Worm (Caenorhabditis elegans) whole organism, L3 larva: ENCODE results near the gene plp-2.

Experiments used
- ZK546.5 ChIP-seq: sonication (generic microtip); optimal IDR thresholded peaks from 2 replicates; lab custom pipeline; 2017; ENCODE audit warnings: missing biosample characterization, missing genetic modification characterization
- aly-2 ChIP-seq: fragments of 150-350 bp; optimal IDR thresholded peaks from 2 replicates; lab custom pipeline; 2014; ENCODE audit warnings: missing biosample characterization, missing genetic modification characterization
- ama-1 ChIP-seq: fragments of 150-350 bp; optimal IDR thresholded peaks from 2 replicates; lab custom pipeline; 2018
- ceh-16 ChIP-seq: sonication (generic microtip); optimal IDR thresholded peaks from 2 replicates; lab custom pipeline; 2017; ENCODE audit warnings: missing biosample characterization, missing genetic modification characterization
- ceh-28 ChIP-seq: fragments of 150-350 bp; optimal IDR thresholded peaks from 2 replicates; lab custom pipeline; 2014; ENCODE audit warnings: missing biosample characterization, missing genetic modification reagents, missing genetic modification characterization
- daf-12 ChIP-seq: fragments of 150-350 bp; optimal IDR thresholded peaks from 2 replicates; lab custom pipeline; 2014; ENCODE audit warnings: missing biosample characterization, missing genetic modification reagents, missing genetic modification characterization
- egl-5 ChIP-seq: fragments of 150-350 bp; optimal IDR thresholded peaks from 2 replicates; lab custom pipeline; 2017; ENCODE audit warnings: missing biosample characterization, missing genetic modification reagents, missing genetic modification characterization, inconsistent platforms
- elt-2 ChIP-seq: sonication (generic microtip); optimal IDR thresholded peaks from 2 replicates; lab custom pipeline; 2016; ENCODE audit warnings: missing genetic modification reagents, mild to moderate bottlenecking, missing genetic modification characterization, missing compliant biosample characterization
- fkh-10 ChIP-seq: sonication (generic microtip); optimal IDR thresholded peaks from 2 replicates; lab custom pipeline; 2017; ENCODE audit warnings: missing biosample characterization, missing genetic modification reagents, missing genetic modification characterization
- fkh-2 ChIP-seq: fragments of 150-350 bp; optimal IDR thresholded peaks from 2 replicates; lab custom pipeline; 2014; ENCODE audit warnings: missing biosample characterization, missing genetic modification reagents, missing genetic modification characterization
- fos-1 ChIP-seq: fragments of 150-350 bp; optimal IDR thresholded peaks from 2 replicates; lab custom pipeline; 2014; ENCODE audit warnings: missing biosample characterization, missing genetic modification characterization
- hmg-11 ChIP-seq: sonication (generic microtip); optimal IDR thresholded peaks from 2 replicates; lab custom pipeline; 2016; ENCODE audit warnings: missing genetic modification characterization, missing compliant biosample characterization
- jun-1 ChIP-seq: fragments of 150-350 bp; optimal IDR thresholded peaks from 2 replicates; lab custom pipeline; 2014; ENCODE audit warnings: missing biosample characterization, missing genetic modification reagents, missing genetic modification characterization
- lin-15B ChIP-seq: fragments of 150-350 bp; optimal IDR thresholded peaks from 2 replicates; lab custom pipeline; 2014; ENCODE audit warnings: missing biosample characterization, missing genetic modification characterization
- lin-39 ChIP-seq: fragments of 150-350 bp; optimal IDR thresholded peaks from 2 replicates; lab custom pipeline; 2018; ENCODE audit warnings: missing biosample characterization, missing genetic modification reagents, missing genetic modification characterization
- lsy-12 ChIP-seq: sonication (generic microtip); optimal IDR thresholded peaks from 2 replicates; lab custom pipeline; 2016; ENCODE audit warnings: mild to moderate bottlenecking, missing genetic modification characterization, missing compliant biosample characterization
- mml-1 ChIP-seq: fragments of 150-350 bp; sonication (generic microtip); optimal IDR thresholded peaks from 3 replicates; lab custom pipeline; 2014; ENCODE audit warnings: missing biosample characterization, missing genetic modification characterization
- nfya-1 ChIP-seq: sonication (generic microtip); optimal IDR thresholded peaks from 2 replicates; lab custom pipeline; 2017; ENCODE audit warnings: missing genetic modification characterization, mild to moderate bottlenecking, missing compliant biosample characterization, antibody characterized with exemption, moderate library complexity; ENCODE audit not compliant: insufficient read depth
- nhr-12 ChIP-seq: fragments of 150-350 bp; optimal IDR thresholded peaks from 2 replicates; lab custom pipeline; 2014; ENCODE audit warnings: missing biosample characterization, missing genetic modification characterization
- nhr-23 ChIP-seq: fragments of 150-350 bp; optimal IDR thresholded peaks from 2 replicates; lab custom pipeline; 2014; ENCODE audit warnings: missing biosample characterization, missing genetic modification reagents, missing genetic modification characterization
- nhr-237 ChIP-seq: fragments of 150-350 bp; optimal IDR thresholded peaks from 2 replicates; lab custom pipeline; 2014; ENCODE audit warnings: missing biosample characterization, missing genetic modification characterization
- nhr-25 ChIP-seq: sonication (generic microtip); optimal IDR thresholded peaks from 2 replicates; lab custom pipeline; 2017; ENCODE audit warnings: missing biosample characterization, missing genetic modification characterization
- nhr-28 ChIP-seq: fragments of 150-350 bp; optimal IDR thresholded peaks from 2 replicates; lab custom pipeline; 2014; ENCODE audit warnings: missing biosample characterization, missing genetic modification characterization
- nhr-43 ChIP-seq: sonication (generic microtip); optimal IDR thresholded peaks from 2 replicates; lab custom pipeline; 2016; ENCODE audit warnings: mild to moderate bottlenecking, missing genetic modification characterization, missing compliant biosample characterization; ENCODE audit not compliant: poor library complexity, severe bottlenecking
- nhr-76 ChIP-seq: fragments of 150-350 bp; sonication (generic microtip); optimal IDR thresholded peaks from 5 replicates; lab custom pipeline; 2014; ENCODE audit warnings: missing biosample characterization, missing genetic modification characterization
- nhr-77 ChIP-seq: fragments of 150-350 bp; optimal IDR thresholded peaks from 2 replicates; lab custom pipeline; 2014; ENCODE audit warnings: missing biosample characterization, missing genetic modification characterization
- pha-4 ChIP-seq: fragments of 150-350 bp; optimal IDR thresholded peaks from 2 replicates; lab custom pipeline; 2014; ENCODE audit warnings: missing biosample characterization, missing genetic modification reagents, missing genetic modification characterization
- pqm-1 ChIP-seq: fragments of 150-350 bp; optimal IDR thresholded peaks from 2 replicates; lab custom pipeline; 2017; ENCODE audit warnings: missing biosample characterization, missing genetic modification characterization, inconsistent platforms
- sea-2 ChIP-seq: fragments of 150-350 bp; sonication (generic microtip); optimal IDR thresholded peaks from 4 replicates; lab custom pipeline; 2014; ENCODE audit warnings: missing biosample characterization, missing genetic modification reagents, missing genetic modification characterization
- skn-1 ChIP-seq: fragments of 150-350 bp; optimal IDR thresholded peaks from 2 replicates; lab custom pipeline; 2014; ENCODE audit warnings: missing biosample characterization, missing genetic modification characterization
- snpc-4 ChIP-seq: fragments of 150-350 bp; optimal IDR thresholded peaks from 2 replicates; lab custom pipeline; 2014; ENCODE audit warnings: missing biosample characterization, missing genetic modification characterization
- tbx-2 ChIP-seq: sonication (generic microtip); optimal IDR thresholded peaks from 2 replicates; lab custom pipeline; 2016; ENCODE audit warnings: mild to moderate bottlenecking, missing genetic modification characterization, missing compliant biosample characterization
- unc-39 ChIP-seq: sonication (generic microtip); optimal IDR thresholded peaks from 4 replicates; lab custom pipeline; 2017; ENCODE audit warnings: missing biosample characterization, missing genetic modification characterization
- zag-1 ChIP-seq: fragments of 150-350 bp; optimal IDR thresholded peaks from 2 replicates; lab custom pipeline; 2014; ENCODE audit warnings: missing biosample characterization, missing genetic modification characterization
- ztf-11 ChIP-seq: fragments of 150-350 bp; optimal IDR thresholded peaks from 2 replicates; lab custom pipeline; 2014; ENCODE audit warnings: missing biosample characterization, missing genetic modification characterization
- ztf-4 ChIP-seq: fragments of 150-350 bp; optimal IDR thresholded peaks from 2 replicates; lab custom pipeline; 2014; ENCODE audit warnings: missing biosample characterization, missing genetic modification characterization

The plp-2 gene

ce11 chrX:14999101-14999500, 16.5 kb upstream of the plp-2 start, which contains the start of gene cutl-3:
TSS of gene cutl-3 (minus strand) at chrX:14999201.
- no peak for TF ChIP-seq ama-1 (lab: Kevin White, UChicago)
- TF ChIP-seq nhr-25 (tag; lab: Kevin White, UChicago) = no peak
- TF ChIP-seq fkh-2 = no peak
- TF ChIP-seq snpc-4 = no peak
- TF ChIP-seq aly-2 (tag; lab: Kevin White, UChicago) = no peak
- no peak for TF ChIP-seq mml-1
- no peak for TF ChIP-seq egl-5
- no peak for TF ChIP-seq daf-12 (tag; lab: Kevin White, UChicago)
- no peak for TF ChIP-seq unc-39 (tag; lab: Kevin White, UChicago)
- TF ChIP-seq nfya-1 (tag; lab: Kevin White, UChicago) = no peak

DNA sequence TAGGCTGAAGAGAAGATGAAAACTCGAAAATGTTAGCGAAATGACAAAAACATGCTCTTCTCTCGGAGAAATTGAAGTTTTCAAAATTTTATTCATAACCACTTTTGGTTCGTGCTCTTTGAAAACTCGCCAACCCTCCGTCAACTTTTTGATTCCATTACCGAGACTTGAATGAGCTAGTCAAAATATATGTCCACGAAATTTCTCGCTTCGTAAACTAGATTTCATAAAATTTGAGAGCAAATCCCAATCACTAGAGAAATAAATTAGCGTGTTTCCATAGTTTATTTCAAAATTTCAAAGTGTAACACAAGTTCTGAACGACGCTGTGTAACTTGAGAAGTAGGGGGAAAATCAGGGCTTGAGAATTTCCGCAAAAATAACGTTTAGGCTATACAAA, 11.1 kb upstream of the plp-2 start:
- TF ChIP-seq skn-1 (tag; lab: Kevin White, UChicago) (no peak), zag-1 (tag; lab: Kevin White, UChicago) (no peak), lsy-12 (no peak), lin-39 (tag; lab: Kevin White, UChicago) (no peak), lin-15B (tag; lab: Kevin White, UChicago) (no peak), nhr-237 (no peak), nhr-28 (tag; lab: Kevin White, UChicago) (no peak), nhr-76 (tag; lab: Kevin White, UChicago) (no peak), aly-2 (tag; lab: Kevin White, UChicago) (no peak), ceh-16 (tag; lab: Kevin White, UChicago) (no peak), ama-1 (lab: Kevin White, UChicago) (no peak), fos-1 (tag; lab: Kevin White, UChicago) (no peak), ceh-28 (no peak)
- TF ChIP-seq, all 47 proteins: peak for 0

DNA sequence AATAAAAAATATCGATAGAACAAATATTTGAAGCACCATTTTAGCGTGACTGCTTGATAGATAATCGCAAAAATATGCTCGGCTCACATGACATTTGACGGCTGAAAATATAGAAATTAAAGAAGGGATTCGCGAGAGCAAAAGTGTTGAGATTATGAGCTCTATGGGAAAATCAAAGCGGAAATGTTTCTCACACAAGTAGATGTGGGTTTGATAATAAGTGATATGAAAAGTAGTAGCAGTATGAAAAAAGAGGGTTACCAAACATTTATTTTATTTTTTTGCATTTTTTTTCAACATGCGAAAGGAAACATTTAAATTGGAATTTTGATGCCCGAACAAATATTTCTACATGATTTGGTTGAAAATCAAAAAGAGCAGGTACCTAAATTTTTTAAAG, 8.7 kb upstream of the plp-2 start, which contains the start of gene iglr-1:
iglr-1 (minus strand) TSS at position 101 of the 400 bp plus-strand sequence.
- TF ChIP-seq ceh-28 (no peak), nhr-76 (tag; lab: Kevin White, UChicago) (no peak), aly-2 (tag; lab: Kevin White, UChicago) (no peak)

DNA sequence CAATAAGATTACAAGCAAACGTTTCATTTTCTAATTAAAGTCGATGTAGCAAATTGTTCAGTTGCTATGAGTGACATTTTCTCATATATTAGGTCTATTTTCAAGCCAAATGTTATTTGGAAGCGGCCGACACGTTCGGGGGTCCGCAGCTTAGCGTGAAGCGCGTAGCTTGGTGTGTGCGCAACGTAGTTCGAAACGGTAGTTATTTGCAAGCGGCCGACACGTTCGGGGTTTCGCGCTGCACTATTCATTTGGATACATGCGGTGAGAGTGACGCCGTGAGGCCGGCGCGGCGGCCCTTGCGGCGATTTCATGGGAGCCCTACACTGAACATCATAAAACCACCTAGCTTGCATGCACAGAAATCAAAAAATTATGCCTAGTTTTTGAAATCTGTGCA, 5.6 kb upstream of the plp-2 start:
- TF ChIP-seq snpc-4 (peak; percentile 40), nhr-12 (tag; lab: Kevin White, UChicago) (no peak), nhr-25 (tag; lab: Kevin White, UChicago) (no peak)
- TF ChIP-seq, all 47 proteins: peak for 1

ce11 chrX:14983274-14983673, 670 bp upstream of the plp-2 start, which contains the start of gene rbg-1:
TSS of gene rbg-1 (plus strand) at chrX:14983533.
- peak; percentile 81 for TF ChIP-seq nfya-1 (tag; lab: Kevin White, UChicago)
- peak; percentile 62 for TF ChIP-seq lin-39 (tag; lab: Kevin White, UChicago)
- TF ChIP-seq nhr-23 = peak; percentile 39
- peak; percentile 50 for TF ChIP-seq sea-2 (GFP tag; lab: Kevin White, UChicago)
- TF ChIP-seq jun-1 (tag; lab: Kevin White, UChicago) = peak; percentile 61
- TF ChIP-seq ZK546.5 (tag; lab: Kevin White, UChicago) = no peak
- TF ChIP-seq snpc-4 = peak; percentile 83
- TF ChIP-seq nhr-43 (tag; lab: Kevin White, UChicago) = no peak
- peak; percentile 35 for TF ChIP-seq pqm-1 (tag; lab: Kevin White, UChicago)
- peak; percentile 95 for TF ChIP-seq egl-5
- TF ChIP-seq nhr-25 (tag; lab: Kevin White, UChicago) = peak; percentile 87
- peak; percentile 80 for TF ChIP-seq fkh-2
- TF ChIP-seq pha-4 (tag; lab: Kevin White, UChicago) = peak; percentile 96
- TF ChIP-seq nhr-77 (tag; lab: Kevin White, UChicago) = no peak
- no peak for TF ChIP-seq ztf-4
- no peak for TF ChIP-seq ztf-11 (tag; lab: Kevin White, UChicago)
- TF ChIP-seq fkh-10 (GFP tag; lab: Kevin White, UChicago) = peak; percentile 15
- no peak for TF ChIP-seq tbx-2 (tag; lab: Kevin White, UChicago)
- TF ChIP-seq hmg-11 (tag; lab: Kevin White, UChicago) = peak; percentile 51
- TF ChIP-seq lin-15B (tag; lab: Kevin White, UChicago) = peak; percentile 77
- TF ChIP-seq ceh-28 = peak; percentile 79
- no peak for TF ChIP-seq nhr-28 (tag; lab: Kevin White, UChicago)
- TF ChIP-seq elt-2 (tag; lab: Kevin White, UChicago) = peak; percentile 57
